Worm (Caenorhabditis elegans): ENCODE results near the gene Y40H7A.10.

The Y40H7A.10 gene

ce11 chrIV:15235856-15236255 lies 20.5 kb upstream of the Y40H7A.10 start, which contains the start of gene lgc-52:
Gene lgc-52 (plus strand): TSS chrIV:15236123.
- TF ChIP-seq elt-3 (tag; optimal IDR thresholded peaks at IDR 0.05): no peak
- TF ChIP-seq dmd-4 (tag; optimal IDR thresholded peaks at IDR 0.05): no peak
- no peak for TF ChIP-seq lin-39 (tag; optimal IDR thresholded peaks at IDR 0.05)
- no peak for TF ChIP-seq ztf-11 (tag; optimal IDR thresholded peaks at IDR 0.05)
- TF ChIP-seq unc-62 (GFP tag; optimal IDR thresholded peaks at IDR 0.05): no peak
- TF ChIP-seq fos-1 (tag; optimal IDR thresholded peaks at IDR 0.05): no peak
- TF ChIP-seq ceh-16 (tag; optimal IDR thresholded peaks at IDR 0.05): no peak
- no peak for TF ChIP-seq mdl-1 (tag; optimal IDR thresholded peaks at IDR 0.05)
- TF ChIP-seq C34F6.9 (tag; optimal IDR thresholded peaks at IDR 0.05): no peak
- no peak for TF ChIP-seq nhr-11 (tag; optimal IDR thresholded peaks at IDR 0.05)
- TF ChIP-seq lin-13 (GFP tag; optimal IDR thresholded peaks at IDR 0.05): no peak
- TF ChIP-seq nhr-23 (tag; optimal IDR thresholded peaks at IDR 0.05): no peak
- TF ChIP-seq egl-27 (tag; optimal IDR thresholded peaks at IDR 0.05): no peak
- TF ChIP-seq unc-39 (tag; optimal IDR thresholded peaks at IDR 0.05): no peak
- no peak for TF ChIP-seq sma-3 (GFP tag; optimal IDR thresholded peaks at IDR 0.05)
- no peak for TF ChIP-seq gmeb-1 (tag; optimal IDR thresholded peaks at IDR 0.05)

- TF ChIP-seq lsy-2 (tag; optimal IDR thresholded peaks at IDR 0.05): no peak
- no peak for TF ChIP-seq nhr-25 (tag; optimal IDR thresholded peaks at IDR 0.05)
- TF ChIP-seq ztf-1 (GFP tag; conservative IDR thresholded peaks at IDR 0.05): no peak
- TF ChIP-seq crh-2 (tag; optimal IDR thresholded peaks at IDR 0.05): peak; percentile 4
- TF ChIP-seq gmeb-1 (tag; optimal IDR thresholded peaks at IDR 0.05): peak; percentile 44
Measured at ce11 chrIV:15234943-15235605, 19.7 kb upstream of the Y40H7A.10 start, which contains the start of gene pkd-2. Gene pkd-2 (minus strand): TSS chrIV:15234993.

- no peak for TF ChIP-seq egl-27 (tag; optimal IDR thresholded peaks at IDR 0.05)
- TF ChIP-seq snpc-4 (tag; optimal IDR thresholded peaks at IDR 0.05): peak; percentile 56
Measured at ce11 chrIV:15234272-15234671, 18.9 kb upstream of the Y40H7A.10 start.

- TF ChIP-seq nhr-21 (tag; optimal IDR thresholded peaks at IDR 0.05): no peak
- no peak for TF ChIP-seq aly-2 (tag; optimal IDR thresholded peaks at IDR 0.05)
- no peak for TF ChIP-seq mbf-1 (tag; optimal IDR thresholded peaks at IDR 0.05)
- no peak for TF ChIP-seq unc-62 (GFP tag; optimal IDR thresholded peaks at IDR 0.05)
- TF ChIP-seq nhr-129 (tag; optimal IDR thresholded peaks at IDR 0.05): no peak
- no peak for TF ChIP-seq F13H6.1 (tag; optimal IDR thresholded peaks at IDR 0.05)
Measured at ce11 chrIV:15220253-15220652, 4.9 kb upstream of the Y40H7A.10 start, which contains the start of gene Y40H7A.11. Gene Y40H7A.11 (minus strand): TSS chrIV:15220353.

ce11 chrIV:15214694-15215093 lies 703 bp downstream of the Y40H7A.10 start:
- TF ChIP-seq ZK546.5 (tag; optimal IDR thresholded peaks at IDR 0.05) (no peak), ztf-11 (tag; optimal IDR thresholded peaks at IDR 0.05) (no peak), nhr-6 (tag; optimal IDR thresholded peaks at IDR 0.05) (no peak)

ce11 chrIV:15210482-15210881 lies 4.9 kb downstream of the Y40H7A.10 start:
- TF ChIP-seq lin-11 (tag; optimal IDR thresholded peaks at IDR 0.05) (no peak), mdl-1 (tag; optimal IDR thresholded peaks at IDR 0.05) (no peak), blmp-1 (tag; optimal IDR thresholded peaks at IDR 0.05; ENCODE audit: insufficient read depth) (no peak), nhr-6 (tag; optimal IDR thresholded peaks at IDR 0.05) (no peak), nhr-25 (tag; optimal IDR thresholded peaks at IDR 0.05) (no peak), mbf-1 (tag; optimal IDR thresholded peaks at IDR 0.05) (no peak)

ce11 chrIV:15206649-15207048 lies 8.7 kb downstream of the Y40H7A.10 start:
- TF ChIP-seq nhr-6 (tag; optimal IDR thresholded peaks at IDR 0.05) (no peak), sma-3 (GFP tag; optimal IDR thresholded peaks at IDR 0.05) (no peak), mbf-1 (tag; optimal IDR thresholded peaks at IDR 0.05) (no peak), gmeb-1 (tag; optimal IDR thresholded peaks at IDR 0.05) (no peak), Y55F3AM.14 (GFP tag; optimal IDR thresholded peaks at IDR 0.05) (no peak)
